Fruit fly (Drosophila melanogaster) whole organism, embryonic: ENCODE measurements around the gene Cpsf5.
A peak's percentile ranks its signal among the peaks of the same experiment; 100 is the strongest.

ENCODE experiments used
- CG13624 ChIP-seq: fragments of 200-800 bp; sonication (Bioruptor generic); optimal IDR thresholded peaks from 2 replicates; lab custom pipeline; 2016; ENCODE audit warnings: missing biosample characterization, missing genetic modification characterization
- CG14050 ChIP-seq: fragments of 200-800 bp; sonication (Bioruptor generic); IDR thresholded peaks from 3 replicates; pipeline ENCODE4 v1.3.6; 2022; ENCODE audit warnings: missing biosample characterization, missing genetic modification characterization
- CG14667 ChIP-seq: fragments of 200-800 bp; sonication (Bioruptor generic); IDR thresholded peaks from 2 replicates; pipeline ENCODE4 v1.3.6; 2022; ENCODE audit warnings: missing biosample characterization, missing genetic modification characterization
- CG15479 ChIP-seq: fragments of 200-800 bp; sonication (Bioruptor generic); optimal IDR thresholded peaks from 3 replicates; lab custom pipeline; 2019; ENCODE audit warnings: missing biosample characterization, mild to moderate bottlenecking, missing genetic modification characterization, moderate library complexity
- CG16813 ChIP-seq: fragments of 200-800 bp; sonication (Bioruptor generic); IDR thresholded peaks from 3 replicates; pipeline ENCODE4 v1.3.6; 2022; ENCODE audit warnings: missing biosample characterization, missing genetic modification characterization; ENCODE audit not compliant: partially characterized antibody
- CG17385 ChIP-seq: fragments of 200-800 bp; sonication (Bioruptor generic); optimal IDR thresholded peaks from 3 replicates; lab custom pipeline; 2018; ENCODE audit warnings: missing biosample characterization, mild to moderate bottlenecking, missing genetic modification characterization
- CG18011 ChIP-seq: fragments of 200-800 bp; sonication (Bioruptor generic); optimal IDR thresholded peaks from 2 replicates; lab custom pipeline; 2017; ENCODE audit warnings: missing biosample characterization, missing genetic modification characterization, mild to moderate bottlenecking, moderate library complexity, missing genotype
- CG18476 ChIP-seq: fragments of 200-800 bp; sonication (Bioruptor generic); optimal IDR thresholded peaks from 2 replicates; lab custom pipeline; 2016; ENCODE audit warnings: missing biosample characterization, mild to moderate bottlenecking, missing genetic modification characterization
- CG18599 ChIP-seq: fragments of 200-800 bp; sonication (Bioruptor generic); optimal IDR thresholded peaks from 3 replicates; lab custom pipeline; 2017; ENCODE audit warnings: missing biosample characterization, missing genetic modification characterization, mild to moderate bottlenecking, moderate library complexity, missing genetic modification reagents
- CG18764 ChIP-seq: fragments of 200-800 bp; sonication (Bioruptor generic); optimal IDR thresholded peaks from 3 replicates; lab custom pipeline; 2016; ENCODE audit warnings: missing biosample characterization, missing genetic modification characterization
- CG2889 ChIP-seq: fragments of 200-800 bp; sonication (Bioruptor generic); IDR thresholded peaks from 3 replicates; pipeline ENCODE4 v1.3.6; 2022; ENCODE audit warnings: missing biosample characterization, missing genetic modification characterization
- CG31441 ChIP-seq: fragments of 200-800 bp; sonication (Bioruptor generic); IDR thresholded peaks from 2 replicates; pipeline ENCODE4 v1.3.6; 2022; ENCODE audit warnings: missing biosample characterization, missing genetic modification characterization
- CG4617 ChIP-seq: fragments of 200-800 bp; sonication (Bioruptor generic); optimal IDR thresholded peaks from 3 replicates; lab custom pipeline; 2016; ENCODE audit warnings: missing biosample characterization, missing genetic modification characterization, borderline replicate concordance
- CG5953 ChIP-seq: fragments of 200-800 bp; sonication (Bioruptor generic); IDR thresholded peaks from 2 replicates; pipeline ENCODE4 v1.3.6; 2022; ENCODE audit warnings: missing biosample characterization, missing genetic modification characterization
- CG7271 ChIP-seq: fragments of 200-800 bp; sonication (Bioruptor generic); optimal IDR thresholded peaks from 2 replicates; lab custom pipeline; 2018; ENCODE audit warnings: missing biosample characterization, mild to moderate bottlenecking, missing genetic modification characterization, moderate library complexity
- CG9932 ChIP-seq: fragments of 200-800 bp; sonication (Bioruptor generic); IDR thresholded peaks from 2 replicates; pipeline ENCODE4 v1.3.6; 2022; ENCODE audit warnings: missing biosample characterization, missing genetic modification characterization
- CHES-1-like ChIP-seq: fragments of 200-800 bp; sonication (Bioruptor generic); optimal IDR thresholded peaks from 2 replicates; lab custom pipeline; 2016; ENCODE audit warnings: missing biosample characterization, missing genetic modification characterization
- CkIIα-i1 ChIP-seq: fragments of 200-800 bp; sonication (Bioruptor generic); IDR thresholded peaks from 2 replicates; pipeline ENCODE4 v1.3.6; 2022; ENCODE audit warnings: missing biosample characterization, missing genetic modification characterization
- Dek ChIP-seq: fragments of 200-800 bp; sonication (Bioruptor generic); optimal IDR thresholded peaks from 3 replicates; lab custom pipeline; 2019; ENCODE audit warnings: missing biosample characterization, mild to moderate bottlenecking, missing genetic modification characterization, moderate library complexity
- Drgx ChIP-seq: fragments of 200-800 bp; sonication (Bioruptor generic); IDR thresholded peaks from 2 replicates; pipeline ENCODE4 v1.3.6; 2022; ENCODE audit warnings: missing biosample characterization, missing genetic modification characterization
- E2f2 ChIP-seq: fragments of 200-800 bp; sonication (Bioruptor generic); IDR thresholded peaks from 2 replicates; pipeline ENCODE4 v1.3.6; 2022; ENCODE audit warnings: missing biosample characterization, missing genetic modification characterization
- Elba2 ChIP-seq: fragments of 200-800 bp; sonication (Bioruptor generic); optimal IDR thresholded peaks from 3 replicates; lab custom pipeline; 2016; ENCODE audit warnings: missing biosample characterization, missing genetic modification characterization
- HLH54F ChIP-seq: fragments of 200-800 bp; sonication (Bioruptor generic); optimal IDR thresholded peaks from 3 replicates; lab custom pipeline; 2016; ENCODE audit warnings: missing biosample characterization, missing genetic modification characterization
- Kr ChIP-seq: fragments of 200-800 bp; sonication (Bioruptor generic); optimal IDR thresholded peaks from 2 replicates; lab custom pipeline; 2017; ENCODE audit warnings: missing biosample characterization, mild to moderate bottlenecking, missing genetic modification characterization
- MESR4 ChIP-seq: fragments of 200-800 bp; sonication (Bioruptor generic); optimal IDR thresholded peaks from 2 replicates; lab custom pipeline; 2018; ENCODE audit warnings: missing biosample characterization, mild to moderate bottlenecking, missing genetic modification characterization, moderate library complexity
- NC2α ChIP-seq: fragments of 200-800 bp; sonication (Bioruptor generic); optimal IDR thresholded peaks from 2 replicates; lab custom pipeline; 2016; ENCODE audit warnings: missing biosample characterization, missing genetic modification characterization
- YL-1 ChIP-seq: fragments of 200-800 bp; sonication (Bioruptor generic); optimal IDR thresholded peaks from 3 replicates; lab custom pipeline; 2017; ENCODE audit warnings: missing biosample characterization, mild to moderate bottlenecking, missing genetic modification characterization
- abd-A ChIP-seq: fragments of 200-800 bp; sonication (Bioruptor generic); optimal IDR thresholded peaks from 3 replicates; lab custom pipeline; 2019; ENCODE audit warnings: missing biosample characterization, mild to moderate bottlenecking, missing genetic modification characterization, moderate library complexity
- ap ChIP-seq: fragments of 200-800 bp; sonication (Bioruptor generic); IDR thresholded peaks from 2 replicates; pipeline ENCODE4 v1.3.6; 2022; ENCODE audit warnings: missing biosample characterization, missing genetic modification characterization
- bigmax ChIP-seq: fragments of 200-800 bp; sonication (Bioruptor generic); optimal IDR thresholded peaks from 2 replicates; lab custom pipeline; 2018; ENCODE audit warnings: missing biosample characterization, mild to moderate bottlenecking, missing genetic modification characterization
- bsh ChIP-seq, 2 experiments: fragments of 200-800 bp; sonication (Bioruptor generic); optimal IDR thresholded peaks; 2 replicates each; lab custom pipeline; 2017 to 2018; ENCODE audit warnings: mild to moderate bottlenecking in 2 of 2, missing biosample characterization in 2 of 2, missing genetic modification characterization in 2 of 2, moderate library complexity in 1 of 2
- cad ChIP-seq: fragments of >200 bp; optimal IDR thresholded peaks from 2 replicates; lab custom pipeline; 2017; ENCODE audit warnings: missing biosample characterization, missing genetic modification characterization
- caup ChIP-seq: fragments of 200-800 bp; sonication (Bioruptor generic); optimal IDR thresholded peaks from 3 replicates; lab custom pipeline; 2017; ENCODE audit warnings: missing biosample characterization, mild to moderate bottlenecking, missing genetic modification characterization, moderate library complexity; ENCODE audit not compliant: severe bottlenecking
- dpn ChIP-seq, 2 experiments: fragments of 200-800 bp; sonication (Bioruptor generic); optimal IDR thresholded peaks; 3 replicates each; lab custom pipeline; 2016; ENCODE audit warnings: missing biosample characterization in 2 of 2, missing genetic modification characterization in 2 of 2
- fd96Cb ChIP-seq: fragments of 200-800 bp; sonication (Bioruptor generic); optimal IDR thresholded peaks from 2 replicates; lab custom pipeline; 2018; ENCODE audit warnings: missing biosample characterization, mild to moderate bottlenecking, missing genetic modification characterization, moderate library complexity
- gcm2 ChIP-seq: fragments of 200-800 bp; sonication (Bioruptor generic); optimal IDR thresholded peaks from 2 replicates; lab custom pipeline; 2016; ENCODE audit warnings: missing biosample characterization, missing genetic modification characterization
- gsb ChIP-seq: fragments of 200-800 bp; sonication (Bioruptor generic); IDR thresholded peaks from 2 replicates; pipeline ENCODE4 v1.3.6; 2022; ENCODE audit warnings: missing biosample characterization, missing genetic modification characterization
- kah ChIP-seq: fragments of 200-800 bp; sonication (Bioruptor generic); optimal IDR thresholded peaks from 2 replicates; lab custom pipeline; 2018; ENCODE audit warnings: missing biosample characterization, mild to moderate bottlenecking, missing genetic modification characterization
- kay ChIP-seq: fragments of 200-800 bp; sonication (Bioruptor generic); optimal IDR thresholded peaks from 2 replicates; lab custom pipeline; 2016; ENCODE audit warnings: missing biosample characterization, missing genetic modification characterization
- knrl ChIP-seq: fragments of 200-800 bp; sonication (Bioruptor generic); IDR thresholded peaks from 3 replicates; pipeline ENCODE4 v1.3.6; 2022; ENCODE audit warnings: missing biosample characterization, missing genetic modification characterization; ENCODE audit not compliant: partially characterized antibody
- mam ChIP-seq: fragments of 200-800 bp; sonication (Bioruptor generic); optimal IDR thresholded peaks from 3 replicates; lab custom pipeline; 2016; ENCODE audit warnings: missing biosample characterization, missing genetic modification characterization
- nom ChIP-seq: fragments of 200-800 bp; sonication (Bioruptor generic); optimal IDR thresholded peaks from 2 replicates; lab custom pipeline; 2017; ENCODE audit warnings: missing biosample characterization, missing genetic modification characterization, mild to moderate bottlenecking, moderate library complexity, missing genetic modification reagents
- pho ChIP-seq: fragments of 200-800 bp; sonication (Bioruptor generic); optimal IDR thresholded peaks from 2 replicates; lab custom pipeline; 2016; ENCODE audit warnings: missing biosample characterization, missing genetic modification characterization
- sd ChIP-seq: fragments of 200-800 bp; sonication (Bioruptor generic); optimal IDR thresholded peaks from 3 replicates; lab custom pipeline; 2018; ENCODE audit warnings: missing biosample characterization, mild to moderate bottlenecking, missing genetic modification characterization, moderate library complexity
- sqz ChIP-seq: fragments of 200-800 bp; sonication (Bioruptor generic); optimal IDR thresholded peaks from 3 replicates; lab custom pipeline; 2018; ENCODE audit warnings: missing biosample characterization, mild to moderate bottlenecking, missing genetic modification characterization
- tll ChIP-seq, 2 experiments: fragments of 200-800 bp in 1 of 2; fragments of >200 bp in 1 of 2; sonication (Bioruptor generic) in 1 of 2; optimal IDR thresholded peaks; 2 replicates each; lab custom pipeline; 2017 to 2019; ENCODE audit warnings: missing biosample characterization in 2 of 2, missing genetic modification characterization in 2 of 2, mild to moderate bottlenecking in 1 of 2, moderate library complexity in 1 of 2
- zen ChIP-seq: fragments of 200-800 bp; sonication (Bioruptor generic); optimal IDR thresholded peaks from 3 replicates; lab custom pipeline; 2018; ENCODE audit warnings: missing biosample characterization, mild to moderate bottlenecking, missing genetic modification characterization, moderate library complexity

Cpsf5 gene

DNA sequence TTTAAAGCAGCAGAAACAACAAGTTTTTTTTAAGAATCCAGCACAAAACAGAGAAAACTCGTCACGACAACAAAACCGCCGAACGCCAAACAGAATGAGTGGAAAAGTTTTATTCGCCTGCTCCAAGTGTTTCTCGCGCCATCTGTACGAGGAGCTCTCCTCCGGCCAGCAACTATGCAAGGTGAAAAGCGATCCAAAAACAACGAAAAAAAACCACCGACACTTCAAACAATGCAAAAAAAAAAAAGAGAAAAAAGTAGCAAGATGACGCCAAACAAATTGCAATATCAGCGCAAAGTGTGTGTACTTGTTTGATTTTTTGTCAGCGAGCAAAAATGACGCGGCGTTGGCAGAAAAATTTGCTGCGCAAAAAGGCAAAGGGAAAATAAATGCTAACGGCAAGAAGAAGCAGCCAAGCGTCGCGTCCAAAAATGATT, 43.4 kb upstream of the Cpsf5 start:
- TF ChIP-seq kah (GFP tag; lab: Kevin White, UChicago) (peak; percentile 5), CG17385 (GFP tag; lab: Kevin White, UChicago) (peak; percentile 87), CHES-1-like (GFP tag; lab: Kevin White, UChicago) (peak; percentile 53), CG4617 (GFP tag; lab: Kevin White, UChicago) (peak; percentile 25), YL-1 (GFP tag; lab: Kevin White, UChicago) (peak; percentile 31), MESR4 (peak; percentile 65), pho (GFP tag; lab: Kevin White, UChicago) (no peak), bsh (GFP tag; optimal IDR thresholded peaks at IDR 0.05; lab: Kevin White, UChicago) (peak in 1 of 2 experiments; percentile 81), CG14050 (GFP tag; lab: Robert Waterston, UW) (0 out of 3 replicates have a peak, but pooled peaks have one; percentile 1), gcm2 (no peak), nom (GFP tag; lab: Kevin White, UChicago) (peak; percentile 90), Drgx (peak; percentile 51; the same call in 1 of the 2 replicates), caup (no peak), knrl (GFP tag; lab: Robert Waterston, UW) (0 out of 3 replicates have a peak, but pooled peaks have one; percentile 41), mam (no peak), CG13624 (GFP tag; lab: Kevin White, UChicago) (peak; percentile 44), CG2889 (GFP tag; lab: Robert Waterston, UW) (no peak), sqz (GFP tag; lab: Kevin White, UChicago) (peak; percentile 41)

DNA sequence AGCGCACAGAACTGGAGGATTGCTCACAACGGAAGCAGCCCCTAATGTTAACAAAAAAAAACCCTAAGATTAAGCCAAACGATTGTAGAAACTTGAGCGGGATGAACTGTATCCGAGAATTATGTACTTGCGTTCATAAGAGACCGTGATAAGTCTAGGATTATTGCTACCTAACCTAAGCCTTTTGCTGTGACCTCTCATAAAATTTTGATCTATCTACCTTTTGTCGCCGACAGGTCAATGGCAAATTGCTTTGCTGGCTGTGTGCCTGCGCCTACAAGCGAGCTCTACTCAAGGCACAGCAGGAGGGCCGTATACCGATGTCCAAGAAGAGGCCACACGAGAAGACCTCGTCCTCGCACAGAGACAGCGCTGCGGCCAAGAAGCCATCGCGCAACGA, 42.2 kb upstream of the Cpsf5 start:
- TF ChIP-seq CG15479 (GFP tag; lab: Kevin White, UChicago) (peak; percentile 95), CHES-1-like (GFP tag; lab: Kevin White, UChicago) (no peak), abd-A (tag; lab: Kevin White, UChicago) (no peak), CG5953 (GFP tag; lab: Robert Waterston, UW) (0 out of 2 replicates have a peak, but pooled peaks have one; percentile 14), CG9932 (GFP tag; lab: Robert Waterston, UW) (no peak), tll (GFP tag; optimal IDR thresholded peaks at IDR 0.05; lab: Kevin White, UChicago) (peak in 1 of 2 experiments; percentile 93), cad (GFP tag; lab: Kevin White, UChicago) (peak; percentile 76), caup (no peak), Kr (GFP tag; lab: Kevin White, UChicago) (peak; percentile 64), zen (peak; percentile 51)

- TF ChIP-seq sd (tag; lab: Kevin White, UChicago) (no peak), HLH54F (GFP tag; lab: Kevin White, UChicago) (no peak), CG31441 (GFP tag; lab: Robert Waterston, UW) (peak; percentile 52), CkIIα-i1 (GFP tag; lab: Robert Waterston, UW) (no peak), dpn (GFP tag; optimal IDR thresholded peaks at IDR 0.05; lab: Kevin White, UChicago) (peak in 1 of 2 experiments; percentile 59), gsb (GFP tag; lab: Robert Waterston, UW) (no peak), Dek (tag; lab: Kevin White, UChicago) (peak; percentile 15), CG7271 (tag; lab: Kevin White, UChicago) (no peak), bigmax (peak; percentile 97), CG14667 (no peak), CG18764 (peak; percentile 21), CG18011 (GFP tag; lab: Kevin White, UChicago) (no peak), CG18476 (GFP tag; lab: Kevin White, UChicago) (peak; percentile 30), E2f2 (GFP tag; lab: Robert Waterston, UW) (peak; percentile 90), CG16813 (GFP tag; lab: Robert Waterston, UW) (peak; percentile 53; the same call in 2 of the 3 replicates), kay (no peak), fd96Cb (tag; lab: Kevin White, UChicago) (no peak), NC2α (GFP tag; lab: Kevin White, UChicago) (no peak), Elba2 (GFP tag; lab: Kevin White, UChicago) (no peak), ap (GFP tag; lab: Robert Waterston, UW) (no peak; the same call in 1 of the 2 replicates), CG18599 (GFP tag; lab: Kevin White, UChicago) (peak; percentile 47), CHES-1-like (GFP tag; lab: Kevin White, UChicago) (no peak)
Observed at dm6 chr3L:9370907-9371365, 39.9 kb upstream of the Cpsf5 start, which contains the start of gene Fdx1. Gene Fdx1 (minus strand): TSS chr3L:9371238.
